Worm (Caenorhabditis elegans): ENCODE measurements around the gene W06G6.17.

DNA sequence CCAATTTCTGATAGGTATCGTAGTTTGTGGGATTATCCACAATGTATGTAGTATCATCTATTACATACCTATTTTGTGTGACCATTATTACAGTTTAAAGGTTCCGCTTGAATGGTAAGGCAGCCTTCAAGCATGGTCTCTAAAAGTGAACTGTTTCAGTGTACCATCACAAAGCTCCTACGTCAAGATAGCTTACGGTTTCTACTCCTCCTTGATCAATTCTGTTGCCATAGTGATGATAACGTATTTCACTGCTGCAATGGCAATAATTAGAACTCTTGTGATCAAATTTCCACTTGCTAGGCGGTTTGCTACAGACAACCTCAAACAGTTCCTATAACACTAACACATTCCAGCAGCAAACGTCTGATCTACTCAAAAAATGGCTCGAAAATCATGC lies 38.3 kb upstream of the W06G6.17 start:
- TF ChIP-seq nhr-10 (tag; optimal IDR thresholded peaks at IDR 0.05) (no peak), ceh-62 (tag; optimal IDR thresholded peaks at IDR 0.05) (no peak), lir-3 (tag; optimal IDR thresholded peaks at IDR 0.05) (no peak)

Data from whole organism, L4 larva.